Worm (Caenorhabditis elegans) whole organism, L4 larva: ENCODE results near the gene Y61A9LA.3.

ENCODE experiments used
- D1046.2 ChIP-seq: fragments of 200-800 bp; sonication (Bioruptor generic); IDR thresholded peaks from 2 replicates; pipeline ENCODE4 v1.3.6; 2022; ENCODE audit warnings: missing genetic modification characterization, missing compliant biosample characterization
- T26A8.4 ChIP-seq: fragments of 200-800 bp; sonication (Bioruptor generic); IDR thresholded peaks from 2 replicates; pipeline ENCODE4 v1.3.6; 2022; ENCODE audit warnings: missing genetic modification characterization, missing compliant biosample characterization
- Y75B8A.6 ChIP-seq: fragments of 200-800 bp; sonication (Bioruptor generic); IDR thresholded peaks from 2 replicates; pipeline ENCODE4 v1.3.6; 2022; ENCODE audit warnings: missing genetic modification reagents, missing genetic modification characterization, missing compliant biosample characterization
- aha-1 ChIP-seq: fragments of 150-350 bp; peaks from one replicate; lab custom pipeline; 2014; ENCODE audit warnings: missing biosample characterization, missing genetic modification characterization
- ama-1 ChIP-seq: fragments of 150-350 bp; optimal IDR thresholded peaks from 2 replicates; lab custom pipeline; 2014; ENCODE audit warnings: inconsistent platforms, mixed read lengths
- ceh-20 ChIP-seq: fragments of 200-800 bp; sonication (Bioruptor generic); IDR thresholded peaks from 2 replicates; pipeline ENCODE4 v1.3.6; 2022; ENCODE audit warnings: missing genetic modification reagents, missing genetic modification characterization, missing compliant biosample characterization
- ceh-32 ChIP-seq: sonication (generic microtip); optimal IDR thresholded peaks from 2 replicates; lab custom pipeline; 2016; ENCODE audit warnings: mild to moderate bottlenecking, missing genetic modification characterization, missing compliant biosample characterization; ENCODE audit not compliant: poor library complexity
- cey-2 ChIP-seq: sonication (generic microtip); optimal IDR thresholded peaks from 3 replicates; lab custom pipeline; 2017; ENCODE audit warnings: missing genetic modification characterization, mild to moderate bottlenecking, missing compliant biosample characterization, antibody characterized with exemption, borderline replicate concordance; ENCODE audit not compliant: insufficient read depth
- daf-16 ChIP-seq, 3 experiments: sonication (generic microtip); optimal IDR thresholded peaks; 2 replicates each; lab custom pipeline; 2016 to 2017; ENCODE audit warnings: missing genetic modification characterization in 3 of 3, missing genetic modification reagents in 3 of 3, mild to moderate bottlenecking in 2 of 3, missing compliant biosample characterization in 2 of 3, missing biosample characterization in 1 of 3, moderate library complexity in 1 of 3
- daf-19 ChIP-seq: fragments of 200-800 bp; sonication (Bioruptor generic); conservative IDR thresholded peaks from 2 replicates; pipeline ENCODE4 v1.3.6; 2022; ENCODE audit warnings: missing genetic modification characterization, missing compliant biosample characterization
- dmd-6 ChIP-seq: fragments of 200-800 bp; sonication (Bioruptor generic); IDR thresholded peaks from 2 replicates; pipeline ENCODE4 v1.3.6; 2022; ENCODE audit warnings: missing genetic modification reagents, missing genetic modification characterization, missing compliant biosample characterization
- dmd-9 ChIP-seq: fragments of 200-800 bp; sonication (Bioruptor generic); IDR thresholded peaks from 2 replicates; pipeline ENCODE4 v1.3.6; 2022; ENCODE audit warnings: missing genetic modification reagents, missing genetic modification characterization, missing compliant biosample characterization
- dve-1 ChIP-seq: sonication (generic microtip); optimal IDR thresholded peaks from 2 replicates; lab custom pipeline; 2017; ENCODE audit warnings: antibody characterized with exemption, mild to moderate bottlenecking, missing genetic modification characterization, missing compliant biosample characterization; ENCODE audit not compliant: insufficient read depth
- fkh-10 ChIP-seq: fragments of 150-350 bp; optimal IDR thresholded peaks from 2 replicates; lab custom pipeline; 2014; ENCODE audit warnings: missing biosample characterization, missing genetic modification reagents, missing genetic modification characterization
- fos-1 ChIP-seq: fragments of 150-350 bp; optimal IDR thresholded peaks from 2 replicates; lab custom pipeline; 2014; ENCODE audit warnings: missing biosample characterization, missing genetic modification characterization
- gei-8 ChIP-seq: fragments of 200-800 bp; sonication (Bioruptor generic); optimal IDR thresholded peaks from 2 replicates; lab custom pipeline; 2018; ENCODE audit warnings: mild to moderate bottlenecking, missing genetic modification characterization, missing compliant biosample characterization
- hlh-11 ChIP-seq: fragments of 200-800 bp; sonication (Bioruptor generic); optimal IDR thresholded peaks from 2 replicates; lab custom pipeline; 2018; ENCODE audit warnings: mild to moderate bottlenecking, missing genetic modification characterization, missing compliant biosample characterization
- hlh-30 ChIP-seq: sonication (generic microtip); optimal IDR thresholded peaks from 2 replicates; lab custom pipeline; 2017; ENCODE audit warnings: antibody characterized with exemption, mild to moderate bottlenecking, missing genetic modification characterization, missing compliant biosample characterization; ENCODE audit not compliant: insufficient read depth
- hmg-1.1 ChIP-seq: fragments of 200-800 bp; sonication (Bioruptor generic); IDR thresholded peaks from 2 replicates; pipeline ENCODE4 v1.3.6; 2022; ENCODE audit warnings: missing genetic modification reagents, missing genetic modification characterization, missing compliant biosample characterization
- lim-7 ChIP-seq: fragments of 200-800 bp; sonication (Bioruptor generic); IDR thresholded peaks from 2 replicates; pipeline ENCODE4 v1.3.6; 2022; ENCODE audit warnings: missing genetic modification characterization, missing compliant biosample characterization
- lin-13 ChIP-seq: fragments of 150-350 bp; optimal IDR thresholded peaks from 2 replicates; lab custom pipeline; 2014; ENCODE audit warnings: missing biosample characterization, missing genetic modification reagents, missing genetic modification characterization
- lin-38 ChIP-seq: fragments of 200-800 bp; sonication (Bioruptor generic); IDR thresholded peaks from 2 replicates; pipeline ENCODE4 v1.3.6; 2022; ENCODE audit warnings: missing genetic modification reagents, missing genetic modification characterization, missing compliant biosample characterization
- lin-39 ChIP-seq: fragments of 150-350 bp; optimal IDR thresholded peaks from 2 replicates; lab custom pipeline; 2014; ENCODE audit warnings: missing biosample characterization, missing genetic modification reagents, missing genetic modification characterization
- lsy-2 ChIP-seq, 2 experiments: fragments of 150-350 bp in 1 of 2; sonication (generic microtip) in 1 of 2; optimal IDR thresholded peaks; 2 replicates each; lab custom pipeline; 2014 to 2017; ENCODE audit warnings: missing biosample characterization in 2 of 2, missing genetic modification characterization in 2 of 2
- madf-9 ChIP-seq: fragments of 200-800 bp; sonication (Bioruptor generic); conservative IDR thresholded peaks from 2 replicates; pipeline ENCODE4 v1.3.6; 2022; ENCODE audit warnings: missing genetic modification reagents, missing genetic modification characterization, missing compliant biosample characterization
- mdl-1 ChIP-seq, 2 experiments: fragments of 150-350 bp in 1 of 2; sonication (generic microtip) in 1 of 2; optimal IDR thresholded peaks; 2 replicates each; lab custom pipeline; 2014 to 2017; ENCODE audit warnings: missing biosample characterization in 2 of 2, missing genetic modification characterization in 2 of 2
- mep-1 ChIP-seq: fragments of 150-350 bp; sonication (generic microtip); optimal IDR thresholded peaks from 3 replicates; lab custom pipeline; 2014; ENCODE audit warnings: missing biosample characterization, missing genetic modification characterization
- mes-2 ChIP-seq: sonication (generic microtip); optimal IDR thresholded peaks from 2 replicates; lab custom pipeline; 2016; ENCODE audit warnings: missing genotype, mild to moderate bottlenecking, missing genetic modification characterization, missing compliant biosample characterization; ENCODE audit not compliant: poor library complexity, severe bottlenecking
- mxl-3 ChIP-seq: fragments of 200-800 bp; sonication (Bioruptor generic); optimal IDR thresholded peaks from 2 replicates; lab custom pipeline; 2018; ENCODE audit warnings: mild to moderate bottlenecking, missing genetic modification characterization, missing compliant biosample characterization
- nhr-11 ChIP-seq: fragments of 150-350 bp; optimal IDR thresholded peaks from 2 replicates; lab custom pipeline; 2014; ENCODE audit warnings: missing biosample characterization, missing genetic modification characterization
- nhr-28 ChIP-seq: fragments of 150-350 bp; optimal IDR thresholded peaks from 2 replicates; lab custom pipeline; 2014; ENCODE audit warnings: missing biosample characterization, missing genetic modification characterization
- nhr-48 ChIP-seq: sonication (generic microtip); optimal IDR thresholded peaks from 2 replicates; lab custom pipeline; 2016; ENCODE audit warnings: mild to moderate bottlenecking, missing genetic modification characterization, missing compliant biosample characterization
- nhr-77 ChIP-seq: fragments of 150-350 bp; optimal IDR thresholded peaks from 2 replicates; lab custom pipeline; 2014; ENCODE audit warnings: missing biosample characterization, missing genetic modification characterization
- php-3 ChIP-seq: fragments of 200-800 bp; sonication (Bioruptor generic); IDR thresholded peaks from 2 replicates; pipeline ENCODE4 v1.3.6; 2022; ENCODE audit warnings: missing genetic modification reagents, missing genetic modification characterization, missing compliant biosample characterization
- pqm-1 ChIP-seq: sonication (generic microtip); optimal IDR thresholded peaks from 2 replicates; lab custom pipeline; 2017; ENCODE audit warnings: missing biosample characterization, missing genetic modification characterization
- saeg-2 ChIP-seq: fragments of 200-800 bp; sonication (Bioruptor generic); IDR thresholded peaks from 2 replicates; pipeline ENCODE4 v1.3.6; 2022; ENCODE audit warnings: missing genetic modification reagents, missing genetic modification characterization, missing compliant biosample characterization
- skn-1 ChIP-seq: fragments of 150-350 bp; optimal IDR thresholded peaks from 2 replicates; lab custom pipeline; 2014; ENCODE audit warnings: missing biosample characterization, missing genetic modification characterization
- tra-1 ChIP-seq: fragments of 200-800 bp; sonication (Bioruptor generic); IDR thresholded peaks from 2 replicates; pipeline ENCODE4 v1.3.6; 2022; ENCODE audit warnings: missing genetic modification reagents, missing genetic modification characterization, missing compliant biosample characterization
- unc-130 ChIP-seq: sonication (generic microtip); optimal IDR thresholded peaks from 2 replicates; lab custom pipeline; 2016; ENCODE audit warnings: missing genetic modification reagents, missing genetic modification characterization, missing compliant biosample characterization
- unc-62 ChIP-seq, 3 experiments: fragments of 150-350 bp in 1 of 3; sonication (generic microtip); optimal IDR thresholded peaks in 2 of 3; peaks in 1 of 3; 1 replicate in 1 of 3; 2 replicates in 2 of 3; lab custom pipeline; 2014 to 2017; ENCODE audit warnings: missing biosample characterization in 3 of 3, missing genetic modification characterization in 3 of 3, missing genetic modification reagents in 3 of 3, missing genotype in 1 of 3
- zip-11 ChIP-seq: fragments of 200-800 bp; sonication (Bioruptor generic); IDR thresholded peaks from 2 replicates; pipeline ENCODE4 v1.3.6; 2022; ENCODE audit warnings: missing genetic modification characterization, missing compliant biosample characterization

Y61A9LA.3 gene

DNA sequence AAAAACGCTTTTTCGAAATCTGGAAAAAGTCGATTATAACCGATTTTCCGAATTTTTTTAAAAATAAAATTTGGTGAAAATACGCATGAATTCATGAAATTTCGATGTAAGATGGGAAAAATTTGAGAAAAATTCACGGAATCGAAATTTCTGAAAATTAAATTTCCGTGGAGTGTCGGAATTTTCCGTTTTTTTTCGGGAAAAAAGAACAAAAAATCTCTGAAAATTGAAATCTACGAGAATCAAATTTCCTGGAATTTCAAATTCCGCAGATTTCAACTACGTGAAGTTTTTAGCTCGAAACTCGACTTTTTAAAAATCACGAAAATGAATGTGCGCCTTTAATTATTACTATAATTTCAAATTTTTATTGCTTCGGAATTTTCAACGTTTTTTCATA is 55.4 kb downstream of the Y61A9LA.3 start:
- no peak for TF ChIP-seq madf-9 (GFP tag; lab: Robert Waterston, UW)
- peak; percentile 56 for TF ChIP-seq fkh-10 (GFP tag; lab: Kevin White, UChicago)
- no peak for TF ChIP-seq unc-130 (GFP tag; lab: Kevin White, UChicago)
- TF ChIP-seq skn-1 (tag; lab: Kevin White, UChicago) = no peak

ce11 chrV:4628517-4628930 is 57.6 kb downstream of the Y61A9LA.3 start, which contains the start of gene pmt-2:
TSS of gene pmt-2 (plus strand) at chrV:4628580.
- TF ChIP-seq ceh-20 (no peak), mep-1 (tag; lab: Kevin White, UChicago) (peak; percentile 50), hmg-1.1 (GFP tag; lab: Robert Waterston, UW) (no peak), dmd-9 (GFP tag; lab: Robert Waterston, UW) (no peak), nhr-77 (tag; lab: Kevin White, UChicago) (no peak), saeg-2 (no peak), hlh-11 (tag; lab: Kevin White, UChicago) (peak; percentile 60), lsy-2 (tag; optimal IDR thresholded peaks at IDR 0.05; lab: Kevin White, UChicago) (peak in 1 of 2 experiments; percentile 24), unc-62 (GFP tag; optimal IDR thresholded peaks at IDR 0.05 in 1 of 2; lab: Kevin White, UChicago) (peak in 1 of 2 experiments; percentile 78), unc-62 (tag; optimal IDR thresholded peaks at IDR 0.05; lab: Kevin White, UChicago) (no peak), fos-1 (tag; lab: Kevin White, UChicago) (no peak), nhr-48 (tag; lab: Kevin White, UChicago) (peak; percentile 44), hlh-30 (peak; percentile 0), cey-2 (tag; lab: Kevin White, UChicago) (no peak), lin-38 (GFP tag; lab: Robert Waterston, UW) (peak; percentile 7; the same call in 1 of the 2 replicates), daf-19 (GFP tag; lab: Robert Waterston, UW) (no peak), T26A8.4 (peak; percentile 51; the same call in 1 of the 2 replicates), pqm-1 (tag; lab: Kevin White, UChicago) (peak; percentile 19), lin-39 (tag; lab: Kevin White, UChicago) (no peak), nhr-11 (no peak), dve-1 (tag; lab: Kevin White, UChicago) (peak; percentile 16), mxl-3 (GFP tag; lab: Kevin White, UChicago) (peak; percentile 87), tra-1 (GFP tag; lab: Robert Waterston, UW) (no peak), zip-11 (GFP tag; lab: Robert Waterston, UW) (no peak), mes-2 (tag; lab: Kevin White, UChicago) (peak; percentile 15), php-3 (GFP tag; lab: Robert Waterston, UW) (0 out of 2 replicates have a peak, but pooled peaks have one; percentile 6), aha-1 (tag; lab: Kevin White, UChicago) (peak; percentile 2), gei-8 (GFP tag; lab: Kevin White, UChicago) (no peak), lin-13 (GFP tag; lab: Kevin White, UChicago) (no peak), D1046.2 (GFP tag; lab: Robert Waterston, UW) (no peak), nhr-28 (tag; lab: Kevin White, UChicago) (peak; percentile 63), ceh-32 (tag; lab: Kevin White, UChicago) (no peak), ama-1 (lab: Kevin White, UChicago) (peak; percentile 19), dmd-6 (GFP tag; lab: Robert Waterston, UW) (peak; percentile 50), lim-7 (no peak), daf-16 (GFP tag; optimal IDR thresholded peaks at IDR 0.05; lab: Kevin White, UChicago) (no peak), daf-16 (tag; optimal IDR thresholded peaks at IDR 0.05; lab: Kevin White, UChicago) (peak; percentile 16), mdl-1 (tag; optimal IDR thresholded peaks at IDR 0.05; lab: Kevin White, UChicago) (peak in 1 of 2 experiments; percentile 23), Y75B8A.6 (0 out of 2 replicates have a peak, but pooled peaks have one; percentile 37)
